Worm (Caenorhabditis elegans) whole organism, early embryonic: ENCODE results near the gene col-162.

Experiments used
- B0310.2 ChIP-seq: sonication (generic microtip); optimal IDR thresholded peaks from 2 replicates; lab custom pipeline; 2016; ENCODE audit warnings: mild to moderate bottlenecking, missing genetic modification characterization, missing compliant biosample characterization
- ama-1 ChIP-seq: fragments of 150-350 bp; optimal IDR thresholded peaks from 2 replicates; lab custom pipeline; 2014
- hmbx-1 ChIP-seq: sonication (generic microtip); optimal IDR thresholded peaks from 2 replicates; lab custom pipeline; 2016; ENCODE audit warnings: mild to moderate bottlenecking, missing genetic modification characterization, missing compliant biosample characterization
- hmg-4 ChIP-seq: fragments of 200-800 bp; sonication (Bioruptor generic); optimal IDR thresholded peaks from 2 replicates; lab custom pipeline; 2018; ENCODE audit warnings: mild to moderate bottlenecking, missing genetic modification characterization, missing compliant biosample characterization
- tbx-37 ChIP-seq: fragments of 200-800 bp; sonication (Bioruptor generic); conservative IDR thresholded peaks from 2 replicates; pipeline ENCODE4 v1.3.6; 2022; ENCODE audit warnings: missing genetic modification reagents, missing genetic modification characterization, missing compliant biosample characterization

- no peak for TF ChIP-seq tbx-37
- no peak for TF ChIP-seq ama-1 (lab: Kevin White, UChicago)
- no peak for TF ChIP-seq hmbx-1 (tag; lab: Kevin White, UChicago)
- no peak for TF ChIP-seq hmg-4 (GFP tag; lab: Kevin White, UChicago)
- TF ChIP-seq B0310.2 (tag; lab: Kevin White, UChicago), result no peak
These were observed 30.3 kb downstream of the col-162 start for ce11 chrV:13472062-13472461.
